Worm (Caenorhabditis elegans) whole organism, young adult: ENCODE measurements around the gene fbxa-54.

Experiments
- B0019.2 ChIP-seq: fragments of 200-800 bp; sonication (Bioruptor generic); conservative IDR thresholded peaks from 2 replicates; pipeline ENCODE4 v1.3.6; 2022; ENCODE audit warnings: missing genetic modification reagents, missing genetic modification characterization, missing compliant biosample characterization
- B0035.1 ChIP-seq: sonication (generic microtip); optimal IDR thresholded peaks from 2 replicates; lab custom pipeline; 2016; ENCODE audit warnings: missing genetic modification characterization, mild to moderate bottlenecking, missing compliant biosample characterization, missing genotype, missing genetic modification reagents
- F10E7.11 ChIP-seq: sonication (generic microtip); optimal IDR thresholded peaks from 2 replicates; lab custom pipeline; 2017; ENCODE audit warnings: mild to moderate bottlenecking, missing genetic modification characterization, moderate library complexity, missing compliant biosample characterization
- F23B12.7 ChIP-seq: sonication (generic microtip); optimal IDR thresholded peaks from 2 replicates; lab custom pipeline; 2017; ENCODE audit warnings: missing genetic modification characterization, mild to moderate bottlenecking, missing compliant biosample characterization, antibody characterized with exemption, moderate library complexity; ENCODE audit not compliant: insufficient read depth
- F33H1.4 ChIP-seq: fragments of 200-800 bp; sonication (Bioruptor generic); IDR thresholded peaks from 2 replicates; pipeline ENCODE4 v1.3.6; 2022; ENCODE audit warnings: missing genetic modification reagents, missing genetic modification characterization, missing compliant biosample characterization
- F37B4.10 ChIP-seq: fragments of 200-800 bp; sonication (Bioruptor generic); IDR thresholded peaks from 2 replicates; pipeline ENCODE4 v1.3.6; 2022; ENCODE audit warnings: missing genetic modification characterization, missing compliant biosample characterization
- F52B5.7 ChIP-seq: sonication (generic microtip); optimal IDR thresholded peaks from 2 replicates; lab custom pipeline; 2016; ENCODE audit warnings: mild to moderate bottlenecking, missing genetic modification characterization, missing compliant biosample characterization
- F57C9.4 ChIP-seq: sonication (generic microtip); optimal IDR thresholded peaks from 2 replicates; lab custom pipeline; 2017; ENCODE audit warnings: mild to moderate bottlenecking, missing genetic modification characterization, missing compliant biosample characterization
- K11D2.4 ChIP-seq: fragments of 200-800 bp; sonication (Bioruptor generic); IDR thresholded peaks from 2 replicates; pipeline ENCODE4 v1.3.6; 2022; ENCODE audit warnings: missing genetic modification reagents, missing genetic modification characterization, missing compliant biosample characterization
- Y79H2A.3 ChIP-seq: fragments of 200-800 bp; sonication (Bioruptor generic); conservative IDR thresholded peaks from 2 replicates; pipeline ENCODE4 v1.3.6; 2022; ENCODE audit warnings: missing genetic modification reagents, missing genetic modification characterization, missing compliant biosample characterization
- ZK185.1 ChIP-seq: sonication (generic microtip); optimal IDR thresholded peaks from 2 replicates; lab custom pipeline; 2016; ENCODE audit warnings: mild to moderate bottlenecking, missing genetic modification characterization, missing compliant biosample characterization; ENCODE audit not compliant: poor library complexity, severe bottlenecking
- ama-1 ChIP-seq, 3 experiments: fragments of 150-350 bp in 1 of 3; sonication (generic microtip) in 2 of 3; optimal IDR thresholded peaks; 2 replicates each; lab custom pipeline; 2014 to 2018; ENCODE audit warnings: missing biosample characterization in 2 of 3, missing genetic modification characterization in 2 of 3, missing genetic modification reagents in 2 of 3
- athp-1 ChIP-seq: sonication (generic microtip); optimal IDR thresholded peaks from 2 replicates; lab custom pipeline; 2017; ENCODE audit warnings: mild to moderate bottlenecking, missing genetic modification characterization, missing compliant biosample characterization
- attf-5 ChIP-seq: fragments of 200-800 bp; sonication (Bioruptor generic); optimal IDR thresholded peaks from 2 replicates; lab custom pipeline; 2018; ENCODE audit warnings: mild to moderate bottlenecking, missing genetic modification characterization, missing compliant biosample characterization
- cebp-1 ChIP-seq, 2 experiments: fragments of 200-800 bp in 1 of 2; sonication (Bioruptor generic) in 1 of 2; sonication (generic microtip) in 1 of 2; IDR thresholded peaks in 1 of 2; optimal IDR thresholded peaks in 1 of 2; 2 replicates each; pipeline versions ENCODE4 v1.3.6 to Lab custom; 2017 to 2022; ENCODE audit warnings: missing compliant biosample characterization in 2 of 2, missing genetic modification characterization in 2 of 2, mild to moderate bottlenecking in 1 of 2, missing genetic modification reagents in 1 of 2, moderate library complexity in 1 of 2
- ceh-40 ChIP-seq: fragments of 200-800 bp; sonication (Bioruptor generic); IDR thresholded peaks from 2 replicates; pipeline ENCODE4 v1.3.6; 2022; ENCODE audit warnings: missing genetic modification characterization, missing compliant biosample characterization
- ekl-4 ChIP-seq: fragments of 200-800 bp; sonication (Bioruptor generic); IDR thresholded peaks from 2 replicates; pipeline ENCODE4 v1.3.6; 2022; ENCODE audit warnings: missing genetic modification reagents, missing genetic modification characterization, missing compliant biosample characterization
- fkh-3 ChIP-seq: sonication (generic microtip); optimal IDR thresholded peaks from 2 replicates; lab custom pipeline; 2016; ENCODE audit warnings: mild to moderate bottlenecking, missing genetic modification characterization, missing compliant biosample characterization
- hmg-20 ChIP-seq: fragments of 200-800 bp; sonication (Bioruptor generic); IDR thresholded peaks from 2 replicates; pipeline ENCODE4 v1.3.6; 2022; ENCODE audit warnings: missing genetic modification reagents, missing genetic modification characterization, missing compliant biosample characterization
- hrde-1 ChIP-seq: sonication (generic microtip); optimal IDR thresholded peaks from 2 replicates; lab custom pipeline; 2016; ENCODE audit warnings: missing genetic modification characterization, mild to moderate bottlenecking, missing compliant biosample characterization, moderate library complexity, missing genotype, missing genetic modification reagents, borderline replicate concordance
- lag-1 ChIP-seq: fragments of 200-800 bp; sonication (Bioruptor generic); IDR thresholded peaks from 2 replicates; pipeline ENCODE4 v1.3.6; 2022; ENCODE audit warnings: missing genetic modification reagents, missing genetic modification characterization, missing compliant biosample characterization
- let-607 ChIP-seq, 2 experiments: fragments of 200-800 bp in 1 of 2; sonication (Bioruptor generic) in 1 of 2; sonication (generic microtip) in 1 of 2; optimal IDR thresholded peaks; 2 replicates each; lab custom pipeline; 2016 to 2018; ENCODE audit warnings: mild to moderate bottlenecking in 2 of 2, missing compliant biosample characterization in 2 of 2, missing genetic modification characterization in 2 of 2, moderate library complexity in 2 of 2, missing genotype in 1 of 2
- madf-10 ChIP-seq: sonication (generic microtip); optimal IDR thresholded peaks from 2 replicates; lab custom pipeline; 2016; ENCODE audit warnings: mild to moderate bottlenecking, missing genetic modification characterization, missing compliant biosample characterization
- madf-6 ChIP-seq: fragments of 200-800 bp; sonication (Bioruptor generic); IDR thresholded peaks from 2 replicates; pipeline ENCODE4 v1.3.6; 2022; ENCODE audit warnings: missing genetic modification reagents, missing genetic modification characterization, missing compliant biosample characterization
- nfya-2 ChIP-seq: fragments of 200-800 bp; sonication (Bioruptor generic); IDR thresholded peaks from 2 replicates; pipeline ENCODE4 v1.3.6; 2022; ENCODE audit warnings: missing genetic modification reagents, missing genetic modification characterization, missing compliant biosample characterization
- nhr-120 ChIP-seq: fragments of 200-800 bp; sonication (Bioruptor generic); IDR thresholded peaks from 2 replicates; pipeline ENCODE4 v1.3.6; 2022; ENCODE audit warnings: missing genetic modification characterization, missing compliant biosample characterization
- nhr-80 ChIP-seq: sonication (generic microtip); optimal IDR thresholded peaks from 2 replicates; lab custom pipeline; 2016; ENCODE audit warnings: missing genetic modification characterization, missing compliant biosample characterization
- nhr-90 ChIP-seq: sonication (generic microtip); optimal IDR thresholded peaks from 2 replicates; lab custom pipeline; 2016; ENCODE audit warnings: missing genotype, mild to moderate bottlenecking, missing genetic modification characterization, missing compliant biosample characterization
- pbrm-1 ChIP-seq: fragments of 200-800 bp; sonication (Bioruptor generic); IDR thresholded peaks from 2 replicates; pipeline ENCODE4 v1.3.6; 2022; ENCODE audit warnings: missing genetic modification reagents, missing genetic modification characterization, missing compliant biosample characterization
- repo-1 ChIP-seq: sonication (generic microtip); optimal IDR thresholded peaks from 2 replicates; lab custom pipeline; 2017; ENCODE audit warnings: mild to moderate bottlenecking, missing genetic modification characterization, missing compliant biosample characterization
- snpc-1.3 ChIP-seq: sonication (generic microtip); optimal IDR thresholded peaks from 2 replicates; lab custom pipeline; 2017; ENCODE audit warnings: missing genetic modification characterization, mild to moderate bottlenecking, missing compliant biosample characterization, antibody characterized with exemption, moderate library complexity, missing genotype, missing genetic modification reagents; ENCODE audit not compliant: insufficient read depth
- somi-1 ChIP-seq: fragments of 200-800 bp; sonication (Bioruptor generic); optimal IDR thresholded peaks from 2 replicates; lab custom pipeline; 2018; ENCODE audit warnings: mild to moderate bottlenecking, missing genetic modification characterization, missing compliant biosample characterization
- unc-130 ChIP-seq: sonication (generic microtip); optimal IDR thresholded peaks from 2 replicates; lab custom pipeline; 2016; ENCODE audit warnings: missing genetic modification reagents, missing genetic modification characterization, missing compliant biosample characterization
- unc-62 ChIP-seq: fragments of 150-350 bp; optimal IDR thresholded peaks from 2 replicates; lab custom pipeline; 2014; ENCODE audit warnings: missing biosample characterization, missing genetic modification reagents, missing genetic modification characterization
- xnd-1 ChIP-seq: sonication (generic microtip); optimal IDR thresholded peaks from 2 replicates; lab custom pipeline; 2016; ENCODE audit warnings: missing genotype, missing genetic modification reagents, missing genetic modification characterization, missing compliant biosample characterization
- zfh-2 ChIP-seq: fragments of 200-800 bp; sonication (Bioruptor generic); conservative IDR thresholded peaks from 2 replicates; pipeline ENCODE4 v1.3.6; 2022; ENCODE audit warnings: missing genetic modification reagents, missing genetic modification characterization, missing compliant biosample characterization
- ztf-25 ChIP-seq: fragments of 200-800 bp; sonication (Bioruptor generic); IDR thresholded peaks from 2 replicates; pipeline ENCODE4 v1.3.6; 2022; ENCODE audit warnings: missing genetic modification reagents, missing genetic modification characterization, missing compliant biosample characterization

Gene fbxa-54

ce11 chrIII:946250-946725 is 9.8 kb upstream of the fbxa-54 start, which contains the start of gene fbxa-60:
fbxa-60 (minus strand) TSS chrIII:946300.
- peak; percentile 88 for TF ChIP-seq cebp-1 (GFP tag; IDR thresholded peaks at IDR 0.05; lab: Robert Waterston, UW)
- peak; percentile 78 for TF ChIP-seq cebp-1 (tag; optimal IDR thresholded peaks at IDR 0.05; lab: Kevin White, UChicago)
- peak; percentile 79 for TF ChIP-seq nhr-80 (tag; lab: Kevin White, UChicago)
- TF ChIP-seq unc-62 (GFP tag; lab: Kevin White, UChicago) = peak; percentile 60
- no peak for TF ChIP-seq ekl-4
- no peak for TF ChIP-seq let-607 (tag; optimal IDR thresholded peaks at IDR 0.05; lab: Kevin White, UChicago)
- peak; percentile 27 for TF ChIP-seq attf-5 (GFP tag; lab: Kevin White, UChicago)
- TF ChIP-seq madf-10 (tag; lab: Kevin White, UChicago) = no peak
- TF ChIP-seq madf-6 (GFP tag; lab: Robert Waterston, UW) = no peak

- TF ChIP-seq Y79H2A.3 (no peak), unc-130 (no peak), F52B5.7 (tag; lab: Kevin White, UChicago) (no peak), ekl-4 (no peak), B0019.2 (GFP tag; lab: Robert Waterston, UW) (no peak), madf-10 (tag; lab: Kevin White, UChicago) (no peak), F10E7.11 (no peak), pbrm-1 (GFP tag; lab: Robert Waterston, UW) (no peak), hrde-1 (tag; lab: Kevin White, UChicago) (no peak), snpc-1.3 (no peak), zfh-2 (GFP tag; lab: Robert Waterston, UW) (no peak), F57C9.4 (no peak), nhr-120 (GFP tag; lab: Robert Waterston, UW) (no peak), ZK185.1 (tag; lab: Kevin White, UChicago) (no peak), somi-1 (GFP tag; lab: Kevin White, UChicago) (no peak), attf-5 (GFP tag; lab: Kevin White, UChicago) (no peak)
Measured at ce11 chrIII:950472-950871, 5.7 kb upstream of the fbxa-54 start, which contains the start of the genes fbxa-67 and fbxa-11. fbxa-67 (minus strand) TSS chrIII:950670. fbxa-11 (plus strand) TSS chrIII:950869.

ce11 chrIII:952184-952583 is 4.0 kb upstream of the fbxa-54 start, which contains the start of gene fbxa-10:
fbxa-10 (plus strand) TSS chrIII:952390.
- TF ChIP-seq Y79H2A.3 (no peak), B0035.1 (tag; lab: Kevin White, UChicago) (no peak), nfya-2 (GFP tag; lab: Robert Waterston, UW) (no peak), K11D2.4 (GFP tag; lab: Robert Waterston, UW) (no peak), F37B4.10 (GFP tag; lab: Robert Waterston, UW) (no peak), hmg-20 (GFP tag; lab: Robert Waterston, UW) (no peak), madf-6 (GFP tag; lab: Robert Waterston, UW) (no peak), athp-1 (tag; lab: Kevin White, UChicago) (no peak), ztf-25 (no peak; the same call in 1 of the 2 replicates), lag-1 (GFP tag; lab: Robert Waterston, UW) (no peak), F23B12.7 (tag; lab: Kevin White, UChicago) (no peak), nhr-90 (no peak), ama-1 (optimal IDR thresholded peaks at IDR 0.05; lab: Kevin White, UChicago) (no peak), ama-1 (GFP tag; optimal IDR thresholded peaks at IDR 0.05; lab: Kevin White, UChicago) (no peak), ceh-40 (GFP tag; lab: Robert Waterston, UW) (no peak), repo-1 (tag; lab: Kevin White, UChicago) (no peak), F33H1.4 (GFP tag; lab: Robert Waterston, UW) (no peak), xnd-1 (tag; lab: Kevin White, UChicago) (no peak), fkh-3 (no peak)
